Fruit fly (Drosophila melanogaster): ENCODE data around the gene CG9175.

DNA sequence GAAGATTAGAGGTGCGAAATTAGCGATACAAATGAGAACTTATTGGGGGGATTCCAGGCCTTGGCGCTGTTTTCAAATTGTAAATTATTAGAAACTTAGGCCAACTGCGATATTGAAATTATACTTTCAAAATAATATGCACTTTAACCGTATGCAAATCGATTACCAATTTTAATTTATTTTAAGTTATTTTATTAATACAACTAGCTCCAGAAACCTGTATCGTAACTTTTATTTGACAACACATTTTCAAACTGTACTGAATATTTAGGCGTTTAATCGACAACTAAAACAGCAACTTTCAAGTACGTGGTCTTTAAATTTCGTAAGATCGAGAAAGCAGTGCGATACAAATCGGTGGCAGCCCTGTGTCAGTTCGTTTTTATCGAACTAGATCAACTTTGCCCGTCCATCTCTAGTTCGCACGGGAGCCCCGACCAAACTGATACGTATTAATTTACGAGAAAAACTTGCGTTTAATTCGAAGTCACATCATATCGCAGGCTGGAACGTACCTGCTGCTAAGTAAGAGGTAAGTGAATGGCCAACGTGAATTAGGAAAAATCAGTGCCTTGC, 28.0 kb downstream of the CG9175 start, which contains the start of the genes CG9154 and Kr-h2:
- TF ChIP-seq pad (GFP tag; optimal IDR thresholded peaks at IDR 0.05) = peak; percentile 42
- no peak for TF ChIP-seq kay (GFP tag; ENCODE audit: borderline replicate concordance)
- TF ChIP-seq CG5204 (GFP tag; optimal IDR thresholded peaks at IDR 0.05) = no peak
- no peak for TF ChIP-seq Crg-1 (GFP tag; optimal IDR thresholded peaks at IDR 0.05)
- TF ChIP-seq toe (GFP tag; optimal IDR thresholded peaks at IDR 0.05) = peak; percentile 85
- TF ChIP-seq CG7045 (GFP tag; optimal IDR thresholded peaks at IDR 0.05) = peak; percentile 74
- TF ChIP-seq Clk (GFP tag; optimal IDR thresholded peaks at IDR 0.05) = peak; percentile 44
- TF ChIP-seq CG33017 (tag; optimal IDR thresholded peaks at IDR 0.05) = peak; percentile 53
- TF ChIP-seq CG7101 (tag; optimal IDR thresholded peaks at IDR 0.05) = peak; percentile 68
- peak; percentile 82 for TF ChIP-seq CG11617 (GFP tag; optimal IDR thresholded peaks at IDR 0.05)
- peak; percentile 39 for TF ChIP-seq tj (GFP tag; optimal IDR thresholded peaks at IDR 0.05)
- TF ChIP-seq CG12768 (GFP tag; optimal IDR thresholded peaks at IDR 0.05) = peak; percentile 60
- TF ChIP-seq CG1620 (GFP tag; optimal IDR thresholded peaks at IDR 0.05) = peak; percentile 56
- TF ChIP-seq bab1 (GFP tag; optimal IDR thresholded peaks at IDR 0.05) = peak; percentile 36
